Fruit fly (Drosophila melanogaster): ENCODE results near the gene CG12279.

DNA sequence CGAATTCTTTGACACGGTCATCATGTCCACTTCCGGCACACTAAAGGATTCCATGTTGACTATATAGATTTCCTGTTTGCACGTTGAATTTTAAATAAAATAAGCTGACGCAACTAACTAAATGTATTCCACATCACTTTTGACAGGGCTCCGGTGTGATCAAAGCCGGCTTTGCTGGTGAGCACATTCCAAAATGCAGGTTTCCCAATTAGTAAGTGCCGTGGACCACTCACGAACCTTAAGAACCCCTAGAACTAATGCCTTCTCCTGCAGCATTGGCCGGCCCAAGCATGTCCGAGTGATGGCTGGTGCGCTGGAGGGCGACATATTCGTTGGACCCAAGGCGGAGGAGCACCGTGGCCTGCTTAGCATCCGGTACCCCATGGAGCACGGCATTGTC is 12.4 kb upstream of the CG12279 start, which contains the start of gene CG31347:
- no peak for TF ChIP-seq D1 (tag; optimal IDR thresholded peaks at IDR 0.05)
- TF ChIP-seq Snoo (tag; optimal IDR thresholded peaks at IDR 0.05) = no peak
- TF ChIP-seq CG17806 (tag; optimal IDR thresholded peaks at IDR 0.05) = no peak
- TF ChIP-seq CG8301 (tag; optimal IDR thresholded peaks at IDR 0.05) = no peak
- TF ChIP-seq EcR (GFP tag; optimal IDR thresholded peaks at IDR 0.05) = no peak
- TF ChIP-seq Pif1A (GFP tag; optimal IDR thresholded peaks at IDR 0.05) = no peak
- TF ChIP-seq CG9948 (tag; optimal IDR thresholded peaks at IDR 0.05) = no peak
- TF ChIP-seq Pif1B (GFP tag; optimal IDR thresholded peaks at IDR 0.05) = no peak
- TF ChIP-seq CG10348 (GFP tag; IDR thresholded peaks at IDR 0.05) = no peak
- no peak for TF ChIP-seq CG8159 (tag; optimal IDR thresholded peaks at IDR 0.05)
- TF ChIP-seq CG15710 (tag; optimal IDR thresholded peaks at IDR 0.05) = no peak

All from whole organism, pupa.